Worm (Caenorhabditis elegans) whole organism, late embryonic: ENCODE measurements around the gene F21D9.8.

ENCODE experiments used
- F13H6.1 ChIP-seq: sonication (generic microtip); optimal IDR thresholded peaks from 2 replicates; lab custom pipeline; 2016; ENCODE audit warnings: missing genetic modification characterization, missing compliant biosample characterization
- Y22D7AL.16 ChIP-seq: sonication (generic microtip); optimal IDR thresholded peaks from 2 replicates; lab custom pipeline; 2016; ENCODE audit warnings: missing genetic modification characterization, missing compliant biosample characterization
- ceh-14 ChIP-seq: sonication (generic microtip); optimal IDR thresholded peaks from 2 replicates; lab custom pipeline; 2016; ENCODE audit warnings: missing genotype, missing genetic modification characterization, missing compliant biosample characterization
- ceh-6 ChIP-seq: fragments of 200-800 bp; sonication (Bioruptor generic); optimal IDR thresholded peaks from 2 replicates; lab custom pipeline; 2018; ENCODE audit warnings: mild to moderate bottlenecking, missing genetic modification characterization, missing compliant biosample characterization
- elt-2 ChIP-seq: sonication (generic microtip); optimal IDR thresholded peaks from 2 replicates; lab custom pipeline; 2016; ENCODE audit warnings: missing genetic modification reagents, missing genetic modification characterization, missing compliant biosample characterization
- fkh-10 ChIP-seq: fragments of 150-350 bp; optimal IDR thresholded peaks from 2 replicates; lab custom pipeline; 2014; ENCODE audit warnings: missing biosample characterization, missing genetic modification reagents, missing genetic modification characterization
- fkh-6 ChIP-seq: sonication (generic microtip); optimal IDR thresholded peaks from 2 replicates; lab custom pipeline; 2016; ENCODE audit warnings: missing genetic modification characterization, missing compliant biosample characterization
- hlh-30 ChIP-seq: sonication (generic microtip); optimal IDR thresholded peaks from 2 replicates; lab custom pipeline; 2017; ENCODE audit warnings: antibody characterized with exemption, missing genetic modification characterization, missing compliant biosample characterization; ENCODE audit not compliant: insufficient read depth
- pat-9 ChIP-seq: fragments of 200-800 bp; sonication (Bioruptor generic); optimal IDR thresholded peaks from 2 replicates; lab custom pipeline; 2018; ENCODE audit warnings: mild to moderate bottlenecking, missing genetic modification characterization, moderate library complexity, missing compliant biosample characterization
- pqm-1 ChIP-seq: sonication (generic microtip); optimal IDR thresholded peaks from 2 replicates; lab custom pipeline; 2016; ENCODE audit warnings: missing genetic modification characterization, missing compliant biosample characterization
- rnt-1 ChIP-seq: sonication (generic microtip); optimal IDR thresholded peaks from 2 replicates; lab custom pipeline; 2016; ENCODE audit warnings: missing genetic modification characterization, missing compliant biosample characterization
- unc-55 ChIP-seq: sonication (generic microtip); optimal IDR thresholded peaks from 2 replicates; lab custom pipeline; 2017; ENCODE audit warnings: missing biosample characterization, missing genetic modification reagents, missing genetic modification characterization

DNA sequence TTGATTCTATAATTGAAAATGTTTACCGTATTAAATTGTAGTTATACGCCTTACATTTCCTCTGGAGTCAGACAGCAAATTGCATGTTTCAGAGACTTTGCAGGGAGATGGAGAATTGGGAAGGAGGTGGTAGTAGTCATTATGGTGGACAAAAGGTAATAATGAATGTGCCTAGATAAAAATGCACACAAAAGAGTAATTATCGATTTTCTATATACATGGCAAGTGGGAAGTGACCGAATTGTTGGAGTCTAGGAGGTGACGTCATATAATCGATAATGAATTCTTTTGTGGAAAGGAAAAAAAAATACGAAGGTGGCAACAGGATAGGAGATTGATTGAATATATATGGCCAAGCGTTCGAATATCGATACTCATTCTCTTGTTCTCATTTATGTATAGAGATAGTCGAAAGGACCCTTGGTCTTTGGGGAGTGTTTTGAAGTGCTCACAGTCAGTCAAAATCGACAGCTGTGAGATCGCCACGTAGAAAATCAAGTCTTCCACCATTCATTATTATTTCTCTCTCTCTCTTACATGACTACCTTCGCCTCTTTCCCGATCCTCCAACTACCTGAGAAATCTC is 23.9 kb upstream of the F21D9.8 start, which contains the start of the genes fbxb-63 and fbxb-61:
- no peak for TF ChIP-seq ceh-6 (GFP tag; lab: Kevin White, UChicago)
- no peak for TF ChIP-seq hlh-30
- TF ChIP-seq fkh-10 (GFP tag; lab: Kevin White, UChicago): no peak
- TF ChIP-seq Y22D7AL.16 (tag; lab: Kevin White, UChicago): no peak
- TF ChIP-seq pqm-1 (tag; lab: Kevin White, UChicago): no peak
- TF ChIP-seq elt-2 (tag; lab: Kevin White, UChicago): no peak
- no peak for TF ChIP-seq rnt-1 (tag; lab: Kevin White, UChicago)
- TF ChIP-seq pat-9 (tag; lab: Kevin White, UChicago): no peak
- no peak for TF ChIP-seq ceh-14 (tag; lab: Kevin White, UChicago)
- TF ChIP-seq F13H6.1 (tag; lab: Kevin White, UChicago): no peak
- TF ChIP-seq unc-55 (GFP tag; lab: Kevin White, UChicago): no peak
- TF ChIP-seq fkh-6 (tag; lab: Kevin White, UChicago): no peak
